Fruit fly (Drosophila melanogaster): Measurements from ENCODE around the gene CG43658.

DNA sequence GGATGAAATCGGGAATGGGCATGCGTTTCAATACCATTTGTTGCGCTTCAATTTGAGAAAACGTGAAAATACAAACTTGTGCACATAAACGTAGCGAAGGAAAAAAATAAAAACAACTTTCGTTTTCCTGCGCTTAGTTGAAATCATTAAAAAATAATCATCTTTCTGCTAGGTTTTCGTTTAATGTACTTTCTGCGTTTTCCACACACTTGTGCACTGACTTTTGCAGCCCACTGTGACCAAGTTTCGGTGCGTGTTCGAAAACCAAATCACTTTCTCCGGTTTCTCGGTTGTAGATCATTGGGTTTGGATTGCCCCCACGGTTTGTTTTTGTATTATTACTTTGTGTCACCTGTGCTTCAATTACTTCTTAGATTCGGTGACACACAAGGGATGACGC, 57.4 kb downstream of the CG43658 start:
- TF ChIP-seq h (optimal IDR thresholded peaks at IDR 0.05) (no peak), Myc (optimal IDR thresholded peaks at IDR 0.05) (no peak), psq (optimal IDR thresholded peaks at IDR 0.05) (no peak)
